ENCODE assay signal across 1 fruit fly cellular context in genomic region chr3L:16056101-16056891, dm6.
TF ChIP-seq lines count a peak whose summit lies in the region.

No protein-coding gene starts in this region.

TF ChIP-seq in whole organism, embryonic, 481 proteins besides CTCF, POLR2A, EP300 and RAD21 (continued from another document):
- TF ChIP-seq Optix (GFP tag; IDR thresholded peaks at IDR 0.05; lab: Robert Waterston, UW) (no peak), dmrt99B (tag; optimal IDR thresholded peaks at IDR 0.05; lab: Kevin White, UChicago) (peak; percentile 14), CG34422 (GFP tag; IDR thresholded peaks at IDR 0.05; lab: Robert Waterston, UW) (no peak), CG10979 (tag; optimal IDR thresholded peaks at IDR 0.05; lab: Kevin White, UChicago) (peak; percentile 27), NfI (GFP tag; optimal IDR thresholded peaks at IDR 0.05; lab: Kevin White, UChicago) (no peak), CG7987 (GFP tag; optimal IDR thresholded peaks at IDR 0.05; lab: Kevin White, UChicago) (peak; percentile 10), CG4282 (GFP tag; optimal IDR thresholded peaks at IDR 0.05; lab: Kevin White, UChicago) (no peak), ara (GFP tag; IDR thresholded peaks at IDR 0.05; lab: Robert Waterston, UW) (no peak), nau (GFP tag; optimal IDR thresholded peaks at IDR 0.05; lab: Kevin White, UChicago) (peak; percentile 22), ac (GFP tag; optimal IDR thresholded peaks at IDR 0.05; lab: Kevin White, UChicago) (peak; percentile 29), fd64A (GFP tag; optimal IDR thresholded peaks at IDR 0.05; lab: Kevin White, UChicago) (peak; percentile 56), Hmr (GFP tag; optimal IDR thresholded peaks at IDR 0.05; lab: Kevin White, UChicago) (no peak), Dfd (GFP tag; optimal IDR thresholded peaks at IDR 0.05; lab: Kevin White, UChicago) (no peak), CG16815 (GFP tag; optimal IDR thresholded peaks at IDR 0.05; lab: Kevin White, UChicago) (no peak), inv (GFP tag; IDR thresholded peaks at IDR 0.05; lab: Robert Waterston, UW; ENCODE audit: partially characterized antibody) (no peak), CG6813 (GFP tag; optimal IDR thresholded peaks at IDR 0.05; lab: Kevin White, UChicago) (peak; percentile 61), D (optimal IDR thresholded peaks at IDR 0.05; lab: Kevin White, UChicago) (no peak), D (GFP tag; optimal IDR thresholded peaks at IDR 0.05; lab: Kevin White, UChicago) (peak; percentile 39), CG42726 (GFP tag; IDR thresholded peaks at IDR 0.05; lab: Robert Waterston, UW; ENCODE audit: partially characterized antibody) (no peak), CG18476 (GFP tag; optimal IDR thresholded peaks at IDR 0.05; lab: Kevin White, UChicago) (peak; percentile 11), CG8765 (GFP tag; IDR thresholded peaks at IDR 0.05; lab: Robert Waterston, UW) (no peak), sens-2 (GFP tag; IDR thresholded peaks at IDR 0.05; lab: Robert Waterston, UW) (no peak), CG3407 (GFP tag; optimal IDR thresholded peaks at IDR 0.05; lab: Kevin White, UChicago) (peak; percentile 18), CG6175 (GFP tag; IDR thresholded peaks at IDR 0.05; lab: Robert Waterston, UW) (no peak), CG10565 (GFP tag; optimal IDR thresholded peaks at IDR 0.05; lab: Kevin White, UChicago) (no peak), her (GFP tag; optimal IDR thresholded peaks at IDR 0.05; lab: Kevin White, UChicago) (no peak), tio (GFP tag; optimal IDR thresholded peaks at IDR 0.05; lab: Kevin White, UChicago) (peak; percentile 0), CG32532 (GFP tag; IDR thresholded peaks at IDR 0.05; lab: Robert Waterston, UW) (no peak), seq (GFP tag; IDR thresholded peaks at IDR 0.05; lab: Robert Waterston, UW) (no peak), insv (GFP tag; optimal IDR thresholded peaks at IDR 0.05; lab: Kevin White, UChicago) (no peak), sd (tag; optimal IDR thresholded peaks at IDR 0.05; lab: Kevin White, UChicago) (peak; percentile 22), twi (tag; optimal IDR thresholded peaks at IDR 0.05; lab: Kevin White, UChicago) (no peak), CG2712 (tag; optimal IDR thresholded peaks at IDR 0.05; lab: Kevin White, UChicago) (peak; percentile 22), CG4617 (GFP tag; optimal IDR thresholded peaks at IDR 0.05; lab: Kevin White, UChicago; ENCODE audit: borderline replicate concordance) (no peak), Gug (GFP tag; IDR thresholded peaks at IDR 0.05; lab: Robert Waterston, UW) (no peak), Lhr (GFP tag; optimal IDR thresholded peaks at IDR 0.05; lab: Kevin White, UChicago) (peak; percentile 3), ftz-f1 (GFP tag; optimal IDR thresholded peaks at IDR 0.05; lab: Kevin White, UChicago) (peak; percentile 74), Blimp-1 (GFP tag; optimal IDR thresholded peaks at IDR 0.05; lab: Kevin White, UChicago) (peak; percentile 61), CG7357 (GFP tag; IDR thresholded peaks at IDR 0.05; lab: Robert Waterston, UW) (no peak), CG1603 (tag; optimal IDR thresholded peaks at IDR 0.05; lab: Kevin White, UChicago) (peak; percentile 40), CG15696 (tag; optimal IDR thresholded peaks at IDR 0.05; lab: Kevin White, UChicago) (peak; percentile 71), Spps (tag; optimal IDR thresholded peaks at IDR 0.05; lab: Kevin White, UChicago) (peak; percentile 51), Hr78 (GFP tag; optimal IDR thresholded peaks at IDR 0.05; lab: Kevin White, UChicago) (peak in 1 of 2 experiments; percentile 71), nom (GFP tag; optimal IDR thresholded peaks at IDR 0.05; lab: Kevin White, UChicago) (peak; percentile 39), CG14710 (tag; optimal IDR thresholded peaks at IDR 0.05; lab: Kevin White, UChicago) (peak; percentile 54), Myb (GFP tag; optimal IDR thresholded peaks at IDR 0.05; lab: Kevin White, UChicago) (no peak), Max (GFP tag; optimal IDR thresholded peaks at IDR 0.05; lab: Kevin White, UChicago) (no peak), hth (optimal IDR thresholded peaks at IDR 0.05; lab: Kevin White, UChicago) (no peak), bab2 (GFP tag; optimal IDR thresholded peaks at IDR 0.05; lab: Kevin White, UChicago) (peak; percentile 2), Bgb (GFP tag; IDR thresholded peaks at IDR 0.05; lab: Robert Waterston, UW; ENCODE audit: partially characterized antibody) (no peak), CG7745 (tag; optimal IDR thresholded peaks at IDR 0.05; lab: Kevin White, UChicago) (peak; percentile 46), Xrp1 (GFP tag; IDR thresholded peaks at IDR 0.05; lab: Robert Waterston, UW) (peak; percentile 67), CG8281 (tag; optimal IDR thresholded peaks at IDR 0.05; lab: Kevin White, UChicago) (peak; percentile 3), CG3281 (GFP tag; optimal IDR thresholded peaks at IDR 0.05; lab: Kevin White, UChicago) (no peak), CG10543 (GFP tag; optimal IDR thresholded peaks at IDR 0.05; lab: Kevin White, UChicago) (peak; percentile 31), sens (GFP tag; lab: Kevin White, UChicago) (peak; percentile 86), CG18764 (GFP tag; optimal IDR thresholded peaks at IDR 0.05; lab: Kevin White, UChicago) (peak; percentile 25), bsh (GFP tag; optimal IDR thresholded peaks at IDR 0.05; lab: Kevin White, UChicago) (peak in 1 of 2 experiments; percentile 56), CG31388 (GFP tag; optimal IDR thresholded peaks at IDR 0.05; lab: Kevin White, UChicago) (no peak), CG4360 (GFP tag; IDR thresholded peaks at IDR 0.05; lab: Robert Waterston, UW) (0 out of 2 replicates have a peak, but pooled peaks have one; percentile 12), z (GFP tag; IDR thresholded peaks at IDR 0.05; lab: Robert Waterston, UW) (0 out of 3 replicates have a peak, but pooled peaks have one; percentile 20), CG6254 (GFP tag; optimal IDR thresholded peaks at IDR 0.05; lab: Kevin White, UChicago) (peak; percentile 0), CG13775 (GFP tag; optimal IDR thresholded peaks at IDR 0.05; lab: Kevin White, UChicago) (no peak), YL-1 (GFP tag; optimal IDR thresholded peaks at IDR 0.05; lab: Kevin White, UChicago) (no peak), grn (GFP tag; optimal IDR thresholded peaks at IDR 0.05; lab: Kevin White, UChicago) (no peak), Asciz (GFP tag; optimal IDR thresholded peaks at IDR 0.05; lab: Kevin White, UChicago) (peak; percentile 49), stwl (tag; optimal IDR thresholded peaks at IDR 0.05; lab: Kevin White, UChicago) (peak; percentile 1), sc (optimal IDR thresholded peaks at IDR 0.05; lab: Kevin White, UChicago) (no peak), sc (GFP tag; optimal IDR thresholded peaks at IDR 0.05; lab: Kevin White, UChicago) (peak; percentile 53), CG9797 (GFP tag; optimal IDR thresholded peaks at IDR 0.05; lab: Kevin White, UChicago) (no peak), scrt (GFP tag; optimal IDR thresholded peaks at IDR 0.05; lab: Kevin White, UChicago) (no peak), HLHmδ (GFP tag; optimal IDR thresholded peaks at IDR 0.05; lab: Kevin White, UChicago) (peak; percentile 55), CG9215 (GFP tag; IDR thresholded peaks at IDR 0.05; lab: Robert Waterston, UW) (no peak), CG1647 (GFP tag; optimal IDR thresholded peaks at IDR 0.05; lab: Kevin White, UChicago) (no peak), mld (GFP tag; IDR thresholded peaks at IDR 0.05; lab: Robert Waterston, UW; ENCODE audit: partially characterized antibody) (no peak), CG8359 (GFP tag; optimal IDR thresholded peaks at IDR 0.05; lab: Kevin White, UChicago; ENCODE audit: borderline replicate concordance) (peak; percentile 48), CG9932 (GFP tag; IDR thresholded peaks at IDR 0.05; lab: Robert Waterston, UW) (no peak), Med (GFP tag; lab: Kevin White, UChicago) (peak; percentile 56), lola (GFP tag; optimal IDR thresholded peaks at IDR 0.05; lab: Kevin White, UChicago) (peak in 1 of 3 experiments; percentile 24), gem (tag; optimal IDR thresholded peaks at IDR 0.05; lab: Kevin White, UChicago) (peak; percentile 50), CG3995 (GFP tag; optimal IDR thresholded peaks at IDR 0.05; lab: Kevin White, UChicago) (no peak), PHDP (tag; optimal IDR thresholded peaks at IDR 0.05; lab: Kevin White, UChicago) (peak; percentile 25), CG4730 (GFP tag; IDR thresholded peaks at IDR 0.05; lab: Robert Waterston, UW) (no peak), CG1792 (GFP tag; optimal IDR thresholded peaks at IDR 0.05; lab: Kevin White, UChicago) (no peak), CG2202 (tag; optimal IDR thresholded peaks at IDR 0.05; lab: Kevin White, UChicago) (peak; percentile 58), CG17802 (tag; optimal IDR thresholded peaks at IDR 0.05; lab: Kevin White, UChicago) (no peak), CG33557 (GFP tag; optimal IDR thresholded peaks at IDR 0.05; lab: Kevin White, UChicago) (peak; percentile 40), CG2129 (GFP tag; IDR thresholded peaks at IDR 0.05; lab: Robert Waterston, UW; ENCODE audit: partially characterized antibody) (no peak), Pdp1 (GFP tag; optimal IDR thresholded peaks at IDR 0.05; lab: Kevin White, UChicago) (peak in 1 of 2 experiments; percentile 55), run (tag; optimal IDR thresholded peaks at IDR 0.05; lab: Kevin White, UChicago) (no peak), Ravus (GFP tag; IDR thresholded peaks at IDR 0.05; lab: Robert Waterston, UW) (no peak), ERR (GFP tag; optimal IDR thresholded peaks at IDR 0.05; lab: Kevin White, UChicago) (no peak), Usf (GFP tag; optimal IDR thresholded peaks at IDR 0.05; lab: Kevin White, UChicago) (no peak), luna (GFP tag; optimal IDR thresholded peaks at IDR 0.05; lab: Kevin White, UChicago) (no peak), slp2 (GFP tag; optimal IDR thresholded peaks at IDR 0.05; lab: Kevin White, UChicago) (no peak), disco-r (GFP tag; optimal IDR thresholded peaks at IDR 0.05; lab: Kevin White, UChicago) (no peak), CG13296 (GFP tag; optimal IDR thresholded peaks at IDR 0.05; lab: Kevin White, UChicago) (no peak), CG17568 (GFP tag; optimal IDR thresholded peaks at IDR 0.05; lab: Kevin White, UChicago) (no peak), CG9437 (GFP tag; optimal IDR thresholded peaks at IDR 0.05; lab: Kevin White, UChicago) (no peak), CG2875 (GFP tag; optimal IDR thresholded peaks at IDR 0.05; lab: Kevin White, UChicago) (peak; percentile 49), CG4424 (GFP tag; optimal IDR thresholded peaks at IDR 0.05; lab: Kevin White, UChicago) (peak; percentile 11), trem (tag; optimal IDR thresholded peaks at IDR 0.05; lab: Kevin White, UChicago) (peak; percentile 9), CG15601 (tag; optimal IDR thresholded peaks at IDR 0.05; lab: Kevin White, UChicago) (peak; percentile 43), chinmo (GFP tag; IDR thresholded peaks at IDR 0.05; lab: Robert Waterston, UW; ENCODE audit: partially characterized antibody) (0 out of 4 replicates have a peak, but pooled peaks have one; percentile 72), CG8944 (GFP tag; optimal IDR thresholded peaks at IDR 0.05; lab: Kevin White, UChicago) (no peak), Vsx1 (GFP tag; optimal IDR thresholded peaks at IDR 0.05; lab: Kevin White, UChicago) (peak; percentile 20), CG10959 (GFP tag; IDR thresholded peaks at IDR 0.05; lab: Robert Waterston, UW) (0 out of 2 replicates have a peak, but pooled peaks have one; percentile 11), CG11504 (tag; optimal IDR thresholded peaks at IDR 0.05; lab: Kevin White, UChicago) (peak; percentile 9), GATAe (GFP tag; conservative IDR thresholded peaks at IDR 0.05; lab: Robert Waterston, UW) (no peak), Doc3 (GFP tag; IDR thresholded peaks at IDR 0.05; lab: Robert Waterston, UW; ENCODE audit: partially characterized antibody) (no peak), CG16779 (GFP tag; IDR thresholded peaks at IDR 0.05; lab: Robert Waterston, UW) (no peak), CG2678 (tag; optimal IDR thresholded peaks at IDR 0.05; lab: Kevin White, UChicago) (peak; percentile 32), zf30C (GFP tag; optimal IDR thresholded peaks at IDR 0.05; lab: Kevin White, UChicago) (no peak), CG7963 (GFP tag; IDR thresholded peaks at IDR 0.05; lab: Robert Waterston, UW; ENCODE audit: partially characterized antibody) (no peak), CG3163 (GFP tag; optimal IDR thresholded peaks at IDR 0.05; lab: Kevin White, UChicago) (no peak), hbn (GFP tag; IDR thresholded peaks at IDR 0.05; lab: Robert Waterston, UW; ENCODE audit: partially characterized antibody) (no peak), lab (GFP tag; optimal IDR thresholded peaks at IDR 0.05; lab: Kevin White, UChicago) (peak; percentile 9), crp (GFP tag; optimal IDR thresholded peaks at IDR 0.05; lab: Kevin White, UChicago) (no peak), CG9727 (GFP tag; optimal IDR thresholded peaks at IDR 0.05; lab: Kevin White, UChicago) (peak; percentile 52), usp (GFP tag; optimal IDR thresholded peaks at IDR 0.05; lab: Kevin White, UChicago) (no peak), CG1602 (GFP tag; optimal IDR thresholded peaks at IDR 0.05; lab: Kevin White, UChicago) (no peak)
